Worm (Caenorhabditis elegans) whole organism, L1 larva: Measurements from ENCODE around the gene str-165.

ENCODE experiments used
- C04F5.9 ChIP-seq: sonication (generic microtip); optimal IDR thresholded peaks from 2 replicates; lab custom pipeline; 2016; ENCODE audit warnings: missing genetic modification characterization, missing compliant biosample characterization
- C16A3.4 ChIP-seq: fragments of 150-350 bp; optimal IDR thresholded peaks from 2 replicates; lab custom pipeline; 2014; ENCODE audit warnings: missing biosample characterization, missing genetic modification characterization
- C34B4.2 ChIP-seq: sonication (generic microtip); optimal IDR thresholded peaks from 2 replicates; lab custom pipeline; 2017; ENCODE audit warnings: mild to moderate bottlenecking, missing genetic modification characterization, missing compliant biosample characterization
- Y116A8C.19 ChIP-seq: sonication (generic microtip); optimal IDR thresholded peaks from 2 replicates; lab custom pipeline; 2016; ENCODE audit warnings: missing compliant biosample characterization, missing genetic modification characterization, borderline replicate concordance
- alr-1 ChIP-seq: fragments of 200-800 bp; sonication (Bioruptor generic); optimal IDR thresholded peaks from 2 replicates; lab custom pipeline; 2018; ENCODE audit warnings: borderline replicate concordance, mild to moderate bottlenecking, missing genetic modification characterization, missing compliant biosample characterization
- ama-1 ChIP-seq: fragments of 150-350 bp; optimal IDR thresholded peaks from 2 replicates; lab custom pipeline; 2014
- blmp-1 ChIP-seq: fragments of 150-350 bp; optimal IDR thresholded peaks from 2 replicates; lab custom pipeline; 2014; ENCODE audit warnings: missing biosample characterization, missing genetic modification characterization
- ceh-63 ChIP-seq: fragments of 200-800 bp; sonication (Bioruptor generic); optimal IDR thresholded peaks from 2 replicates; lab custom pipeline; 2018; ENCODE audit warnings: mild to moderate bottlenecking, missing genetic modification characterization, missing compliant biosample characterization
- ceh-8 ChIP-seq: fragments of 200-800 bp; sonication (Bioruptor generic); optimal IDR thresholded peaks from 2 replicates; lab custom pipeline; 2018; ENCODE audit warnings: mild to moderate bottlenecking, missing genetic modification characterization, moderate library complexity, missing compliant biosample characterization
- ceh-82 ChIP-seq, 3 experiments: fragments of 150-350 bp in 1 of 3; sonication (generic microtip) in 2 of 3; optimal IDR thresholded peaks; 2 replicates each; lab custom pipeline; 2014 to 2017; ENCODE audit warnings: missing biosample characterization in 3 of 3, missing genetic modification characterization in 3 of 3
- ceh-90 ChIP-seq: sonication (generic microtip); optimal IDR thresholded peaks from 2 replicates; lab custom pipeline; 2016; ENCODE audit warnings: missing genetic modification characterization, missing compliant biosample characterization
- ces-1 ChIP-seq: fragments of 150-350 bp; optimal IDR thresholded peaks from 2 replicates; lab custom pipeline; 2014; ENCODE audit warnings: missing biosample characterization, missing genetic modification reagents, missing genetic modification characterization
- efl-3 ChIP-seq: fragments of 200-800 bp; sonication (Bioruptor generic); optimal IDR thresholded peaks from 2 replicates; lab custom pipeline; 2018; ENCODE audit warnings: mild to moderate bottlenecking, missing genetic modification characterization, missing compliant biosample characterization
- elt-2 ChIP-seq: sonication (generic microtip); optimal IDR thresholded peaks from 2 replicates; lab custom pipeline; 2016; ENCODE audit warnings: missing genetic modification characterization, mild to moderate bottlenecking, inconsistent platforms, missing compliant biosample characterization, missing genetic modification reagents
- elt-3 ChIP-seq, 6 experiments: fragments of 150-350 bp in 1 of 6; sonication (generic microtip); optimal IDR thresholded peaks; 2 replicates each; lab custom pipeline; 2017 to 2018; ENCODE audit warnings: missing biosample characterization in 6 of 6, missing genetic modification characterization in 6 of 6, inconsistent platforms in 1 of 6
- ets-5 ChIP-seq: fragments of 200-800 bp; sonication (Bioruptor generic); IDR thresholded peaks from 2 replicates; pipeline ENCODE4 v1.3.6; 2022; ENCODE audit warnings: missing genetic modification characterization, missing compliant biosample characterization
- fkh-10 ChIP-seq: sonication (generic microtip); optimal IDR thresholded peaks from 2 replicates; lab custom pipeline; 2017; ENCODE audit warnings: missing biosample characterization, missing genetic modification reagents, missing genetic modification characterization
- fkh-4 ChIP-seq: sonication (generic microtip); optimal IDR thresholded peaks from 2 replicates; lab custom pipeline; 2016; ENCODE audit warnings: missing compliant biosample characterization, missing genetic modification characterization, borderline replicate concordance
- fos-1 ChIP-seq: fragments of 150-350 bp; optimal IDR thresholded peaks from 2 replicates; lab custom pipeline; 2014; ENCODE audit warnings: missing biosample characterization, missing genetic modification characterization
- grh-1 ChIP-seq: fragments of 200-800 bp; sonication (Bioruptor generic); IDR thresholded peaks from 2 replicates; pipeline ENCODE4 v1.3.6; 2022; ENCODE audit warnings: missing genetic modification reagents, missing genetic modification characterization, missing compliant biosample characterization
- hpl-2 ChIP-seq: fragments of 150-350 bp; optimal IDR thresholded peaks from 2 replicates; lab custom pipeline; 2014; ENCODE audit warnings: missing biosample characterization, missing genetic modification reagents, missing genetic modification characterization
- irx-1 ChIP-seq: sonication (generic microtip); optimal IDR thresholded peaks from 2 replicates; lab custom pipeline; 2016; ENCODE audit warnings: missing genetic modification characterization, missing compliant biosample characterization
- isw-1 ChIP-seq: fragments of 200-800 bp; sonication (Bioruptor generic); IDR thresholded peaks from 2 replicates; pipeline ENCODE4 v1.3.6; 2022; ENCODE audit warnings: missing genetic modification characterization, missing compliant biosample characterization
- jun-1 ChIP-seq: fragments of 150-350 bp; optimal IDR thresholded peaks from 2 replicates; lab custom pipeline; 2014; ENCODE audit warnings: missing biosample characterization, missing genetic modification reagents, missing genetic modification characterization
- lin-14 ChIP-seq: fragments of 200-800 bp; sonication (Bioruptor generic); optimal IDR thresholded peaks from 2 replicates; lab custom pipeline; 2018; ENCODE audit warnings: mild to moderate bottlenecking, missing genetic modification characterization, moderate library complexity, missing compliant biosample characterization
- lin-15B ChIP-seq: fragments of 150-350 bp; sonication (generic microtip); optimal IDR thresholded peaks from 3 replicates; lab custom pipeline; 2014; ENCODE audit warnings: missing biosample characterization, missing genetic modification characterization
- lin-35 ChIP-seq, 2 experiments: fragments of 150-350 bp; optimal IDR thresholded peaks; 2 replicates each; lab custom pipeline; 2014; ENCODE audit warnings: missing biosample characterization in 2 of 2, missing genetic modification characterization in 2 of 2, missing genetic modification reagents in 2 of 2
- lin-39 ChIP-seq: fragments of 150-350 bp; optimal IDR thresholded peaks from 2 replicates; lab custom pipeline; 2014; ENCODE audit warnings: missing biosample characterization, missing genetic modification reagents, missing genetic modification characterization
- mab-9 ChIP-seq: fragments of 200-800 bp; sonication (Bioruptor generic); IDR thresholded peaks from 2 replicates; pipeline ENCODE4 v1.3.6; 2022; ENCODE audit warnings: missing genetic modification reagents, missing genetic modification characterization, missing compliant biosample characterization
- mef-2 ChIP-seq: fragments of 150-350 bp; optimal IDR thresholded peaks from 2 replicates; lab custom pipeline; 2014; ENCODE audit warnings: missing biosample characterization, missing genetic modification characterization
- nhr-11 ChIP-seq: fragments of 150-350 bp; optimal IDR thresholded peaks from 2 replicates; lab custom pipeline; 2014; ENCODE audit warnings: missing biosample characterization, missing genetic modification characterization
- nhr-19 ChIP-seq: fragments of 200-800 bp; sonication (Bioruptor generic); conservative IDR thresholded peaks from 2 replicates; pipeline ENCODE4 v1.3.6; 2022; ENCODE audit warnings: missing genetic modification characterization, missing compliant biosample characterization
- nhr-20 ChIP-seq: sonication (generic microtip); optimal IDR thresholded peaks from 2 replicates; lab custom pipeline; 2016; ENCODE audit warnings: mild to moderate bottlenecking, missing genetic modification characterization, missing compliant biosample characterization
- nhr-47 ChIP-seq: sonication (generic microtip); optimal IDR thresholded peaks from 2 replicates; lab custom pipeline; 2016; ENCODE audit warnings: mild to moderate bottlenecking, missing genetic modification characterization, moderate library complexity, missing compliant biosample characterization
- nhr-71 ChIP-seq: sonication (generic microtip); optimal IDR thresholded peaks from 2 replicates; lab custom pipeline; 2016; ENCODE audit warnings: mild to moderate bottlenecking, missing genetic modification characterization, moderate library complexity, missing compliant biosample characterization
- nhr-84 ChIP-seq: sonication (generic microtip); optimal IDR thresholded peaks from 2 replicates; lab custom pipeline; 2017; ENCODE audit warnings: missing biosample characterization, missing genetic modification characterization
- pag-3 ChIP-seq: sonication (generic microtip); optimal IDR thresholded peaks from 2 replicates; lab custom pipeline; 2017; ENCODE audit warnings: missing genetic modification characterization, mild to moderate bottlenecking, missing compliant biosample characterization, antibody characterized with exemption, borderline replicate concordance; ENCODE audit not compliant: insufficient read depth
- rnt-1 ChIP-seq: sonication (generic microtip); optimal IDR thresholded peaks from 2 replicates; lab custom pipeline; 2016; ENCODE audit warnings: mild to moderate bottlenecking, missing genetic modification characterization, moderate library complexity, missing compliant biosample characterization
- skn-1 ChIP-seq: fragments of 150-350 bp; optimal IDR thresholded peaks from 2 replicates; lab custom pipeline; 2014; ENCODE audit warnings: missing biosample characterization, missing genetic modification characterization
- snpc-4 ChIP-seq: fragments of 150-350 bp; optimal IDR thresholded peaks from 2 replicates; lab custom pipeline; 2014; ENCODE audit warnings: missing biosample characterization, missing genetic modification characterization
- snu-23 ChIP-seq: sonication (generic microtip); optimal IDR thresholded peaks from 2 replicates; lab custom pipeline; 2016; ENCODE audit warnings: missing genetic modification characterization, missing compliant biosample characterization
- sptf-1 ChIP-seq: fragments of 150-350 bp; optimal IDR thresholded peaks from 2 replicates; lab custom pipeline; 2014; ENCODE audit warnings: missing biosample characterization, missing genetic modification characterization
- sup-37 ChIP-seq: fragments of 200-800 bp; sonication (Bioruptor generic); optimal IDR thresholded peaks from 2 replicates; lab custom pipeline; 2018; ENCODE audit warnings: mild to moderate bottlenecking, missing genetic modification characterization, missing compliant biosample characterization
- swsn-7 ChIP-seq: sonication (generic microtip); optimal IDR thresholded peaks from 2 replicates; lab custom pipeline; 2016; ENCODE audit warnings: missing genetic modification characterization, missing compliant biosample characterization
- unc-130 ChIP-seq: fragments of 150-350 bp; optimal IDR thresholded peaks from 2 replicates; lab custom pipeline; 2017; ENCODE audit warnings: missing biosample characterization, missing genetic modification characterization, inconsistent platforms
- unc-30 ChIP-seq: sonication (generic microtip); optimal IDR thresholded peaks from 2 replicates; lab custom pipeline; 2017; ENCODE audit warnings: missing biosample characterization, missing genetic modification characterization
- unc-62 ChIP-seq: fragments of 150-350 bp; optimal IDR thresholded peaks from 2 replicates; lab custom pipeline; 2014; ENCODE audit warnings: missing biosample characterization, missing genetic modification reagents, missing genetic modification characterization
- unc-98 ChIP-seq: fragments of 200-800 bp; sonication (Bioruptor generic); IDR thresholded peaks from 2 replicates; pipeline ENCODE4 v1.3.6; 2022; ENCODE audit warnings: missing genetic modification characterization, missing compliant biosample characterization
- vab-15 ChIP-seq: sonication (generic microtip); optimal IDR thresholded peaks from 2 replicates; lab custom pipeline; 2017; ENCODE audit warnings: missing genotype, mild to moderate bottlenecking, missing genetic modification characterization, missing compliant biosample characterization
- xbp-1 ChIP-seq: sonication (generic microtip); optimal IDR thresholded peaks from 2 replicates; lab custom pipeline; 2016; ENCODE audit warnings: missing genetic modification characterization, missing compliant biosample characterization
- zag-1 ChIP-seq: fragments of 150-350 bp; optimal IDR thresholded peaks from 2 replicates; lab custom pipeline; 2014; ENCODE audit warnings: missing biosample characterization, missing genetic modification characterization
- zip-4 ChIP-seq: fragments of 200-800 bp; sonication (Bioruptor generic); optimal IDR thresholded peaks from 2 replicates; lab custom pipeline; 2018; ENCODE audit warnings: mild to moderate bottlenecking, missing genetic modification characterization, moderate library complexity, missing compliant biosample characterization
- ztf-11 ChIP-seq, 2 experiments: sonication (generic microtip); optimal IDR thresholded peaks; 2 replicates each; lab custom pipeline; 2016 to 2017; ENCODE audit warnings: missing genetic modification characterization in 2 of 2, missing biosample characterization in 1 of 2, missing compliant biosample characterization in 1 of 2
- ztf-4 ChIP-seq: fragments of 150-350 bp; optimal IDR thresholded peaks from 2 replicates; lab custom pipeline; 2014; ENCODE audit warnings: missing biosample characterization, missing genetic modification characterization

The str-165 gene

DNA sequence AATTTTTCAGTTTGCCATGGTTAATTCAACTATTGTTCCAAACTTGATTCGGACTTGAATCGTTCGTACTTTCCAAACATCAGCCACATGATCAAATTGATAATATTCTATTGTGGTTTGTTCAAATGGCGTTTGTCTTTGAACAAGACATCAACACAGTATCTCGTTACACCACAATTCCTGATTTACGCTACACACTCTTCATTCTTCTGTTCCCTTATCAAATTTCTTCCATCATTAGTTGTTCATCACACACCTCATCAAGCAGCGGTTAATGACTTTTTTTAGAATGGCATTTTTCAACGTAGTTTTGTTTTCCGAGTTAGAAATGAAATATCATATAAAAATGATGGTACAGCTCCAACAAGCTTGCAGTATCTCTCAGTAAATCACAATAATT is 47.3 kb downstream of the str-165 start (continued):
- no peak for TF ChIP-seq zag-1 (tag; lab: Kevin White, UChicago)
- TF ChIP-seq ceh-8 (GFP tag; lab: Kevin White, UChicago) = no peak
- TF ChIP-seq unc-98 (GFP tag; lab: Robert Waterston, UW) = no peak
- TF ChIP-seq sptf-1 (tag; lab: Kevin White, UChicago) = no peak
- peak; percentile 46 for TF ChIP-seq lin-14 (GFP tag; lab: Kevin White, UChicago)
- no peak for TF ChIP-seq ama-1
- TF ChIP-seq elt-2 (tag; lab: Kevin White, UChicago) = peak; percentile 76
- TF ChIP-seq nhr-47 = no peak
- TF ChIP-seq ceh-82 (tag; optimal IDR thresholded peaks at IDR 0.05; lab: Kevin White, UChicago) = no peak
- TF ChIP-seq C04F5.9 (tag; lab: Kevin White, UChicago) = no peak
- no peak for TF ChIP-seq alr-1 (tag; lab: Kevin White, UChicago)
- no peak for TF ChIP-seq fkh-10 (GFP tag; lab: Kevin White, UChicago)
- no peak for TF ChIP-seq lin-15B (tag; lab: Kevin White, UChicago)
- no peak for TF ChIP-seq unc-62
- no peak for TF ChIP-seq nhr-11 (tag; lab: Kevin White, UChicago)
- TF ChIP-seq fos-1 (tag; lab: Kevin White, UChicago) = no peak
- peak; percentile 42 for TF ChIP-seq pag-3 (tag; lab: Kevin White, UChicago)
- TF ChIP-seq ces-1 (GFP tag; lab: Kevin White, UChicago) = no peak
- no peak for TF ChIP-seq ceh-63 (GFP tag; lab: Kevin White, UChicago)
- TF ChIP-seq mab-9 = no peak
- TF ChIP-seq C16A3.4 = no peak
- no peak for TF ChIP-seq lin-39 (tag; lab: Kevin White, UChicago)
- no peak for TF ChIP-seq sup-37 (GFP tag; lab: Kevin White, UChicago)
- no peak for TF ChIP-seq C34B4.2 (tag; lab: Kevin White, UChicago)
- no peak for TF ChIP-seq ztf-4 (tag; lab: Kevin White, UChicago)
- no peak for TF ChIP-seq fkh-4 (tag; lab: Kevin White, UChicago)
- no peak for TF ChIP-seq ets-5 (GFP tag; lab: Robert Waterston, UW)
- TF ChIP-seq nhr-84 (tag; lab: Kevin White, UChicago) = no peak
- no peak for TF ChIP-seq grh-1
- TF ChIP-seq hpl-2 = no peak
- TF ChIP-seq nhr-71 (tag; lab: Kevin White, UChicago) = peak; percentile 26
- TF ChIP-seq rnt-1 (tag; lab: Kevin White, UChicago) = no peak
- no peak for TF ChIP-seq skn-1 (tag; lab: Kevin White, UChicago)
- TF ChIP-seq ceh-90 (tag; lab: Kevin White, UChicago) = no peak
- TF ChIP-seq blmp-1 = peak; percentile 48
- TF ChIP-seq jun-1 (tag; lab: Kevin White, UChicago) = no peak
- TF ChIP-seq unc-130 = no peak
- TF ChIP-seq mef-2 = no peak
- no peak for TF ChIP-seq snpc-4 (tag; lab: Kevin White, UChicago)
- TF ChIP-seq unc-30 (tag; lab: Kevin White, UChicago) = no peak
- no peak for TF ChIP-seq vab-15 (tag; lab: Kevin White, UChicago)
- peak; percentile 7 for TF ChIP-seq snu-23 (GFP tag; lab: Kevin White, UChicago)
- TF ChIP-seq zip-4 (GFP tag; lab: Kevin White, UChicago) = no peak
- peak in 3 of 6 experiments; percentile 24 to 59 (median 31) for TF ChIP-seq elt-3 (tag; optimal IDR thresholded peaks at IDR 0.05; lab: Kevin White, UChicago)
- TF ChIP-seq Y116A8C.19 (tag; lab: Kevin White, UChicago) = no peak
- no peak for TF ChIP-seq nhr-19
- peak; percentile 48 for TF ChIP-seq nhr-20
- TF ChIP-seq swsn-7 (tag; lab: Kevin White, UChicago) = no peak
- TF ChIP-seq efl-3 = no peak
- TF ChIP-seq isw-1 (GFP tag; lab: Robert Waterston, UW) = no peak
- peak in 1 of 2 experiments; percentile 20 for TF ChIP-seq lin-35 (GFP tag; optimal IDR thresholded peaks at IDR 0.05; lab: Kevin White, UChicago)
- no peak for TF ChIP-seq ztf-11 (tag; optimal IDR thresholded peaks at IDR 0.05; lab: Kevin White, UChicago)
- TF ChIP-seq xbp-1 (tag; lab: Kevin White, UChicago) = no peak
- TF ChIP-seq irx-1 (tag; lab: Kevin White, UChicago) = no peak
